Worm (Caenorhabditis elegans) whole organism, L4 larva: ENCODE data around the gene msp-142.

Source experiments
- F10B5.3 ChIP-seq: sonication (generic microtip); optimal IDR thresholded peaks from 2 replicates; lab custom pipeline; 2016; ENCODE audit warnings: mild to moderate bottlenecking, missing genetic modification characterization, missing compliant biosample characterization
- F26F4.8 ChIP-seq: fragments of 200-800 bp; sonication (Bioruptor generic); conservative IDR thresholded peaks from 2 replicates; pipeline ENCODE4 v1.3.6; 2022; ENCODE audit warnings: missing genetic modification characterization, missing compliant biosample characterization
- F37D6.2 ChIP-seq: sonication (generic microtip); optimal IDR thresholded peaks from 2 replicates; lab custom pipeline; 2016; ENCODE audit warnings: mild to moderate bottlenecking, missing genetic modification characterization, missing compliant biosample characterization
- F49E8.2 ChIP-seq: sonication (generic microtip); optimal IDR thresholded peaks from 2 replicates; lab custom pipeline; 2016; ENCODE audit warnings: missing compliant biosample characterization, mild to moderate bottlenecking, missing genetic modification characterization, borderline replicate concordance
- R02D3.7 ChIP-seq: fragments of 150-350 bp; sonication (generic microtip); optimal IDR thresholded peaks from 3 replicates; lab custom pipeline; 2014; ENCODE audit warnings: missing biosample characterization, missing genetic modification characterization
- T20F7.1 ChIP-seq: fragments of 200-800 bp; sonication (Bioruptor generic); optimal IDR thresholded peaks from 2 replicates; lab custom pipeline; 2018; ENCODE audit warnings: mild to moderate bottlenecking, missing genetic modification characterization, missing compliant biosample characterization
- Y48G9A.11 ChIP-seq: fragments of 200-800 bp; sonication (Bioruptor generic); IDR thresholded peaks from 2 replicates; pipeline ENCODE4 v1.3.6; 2022; ENCODE audit warnings: missing genetic modification reagents, missing genetic modification characterization, missing compliant biosample characterization
- Y5F2A.4 ChIP-seq: fragments of 200-800 bp; sonication (Bioruptor generic); optimal IDR thresholded peaks from 2 replicates; lab custom pipeline; 2018; ENCODE audit warnings: mild to moderate bottlenecking, missing genetic modification characterization, missing compliant biosample characterization
- ZK546.5 ChIP-seq, 2 experiments: sonication (generic microtip); optimal IDR thresholded peaks; 2 replicates each; lab custom pipeline; 2017; ENCODE audit warnings: missing biosample characterization in 2 of 2, missing genetic modification characterization in 2 of 2
- ama-1 ChIP-seq: fragments of 150-350 bp; optimal IDR thresholded peaks from 2 replicates; lab custom pipeline; 2014; ENCODE audit warnings: inconsistent platforms, mixed read lengths
- attf-4 ChIP-seq: sonication (generic microtip); optimal IDR thresholded peaks from 3 replicates; lab custom pipeline; 2017; ENCODE audit warnings: missing biosample characterization, missing genetic modification characterization
- ceh-20 ChIP-seq: fragments of 200-800 bp; sonication (Bioruptor generic); IDR thresholded peaks from 2 replicates; pipeline ENCODE4 v1.3.6; 2022; ENCODE audit warnings: missing genetic modification reagents, missing genetic modification characterization, missing compliant biosample characterization
- ces-1 ChIP-seq: fragments of 150-350 bp; sonication (generic microtip); optimal IDR thresholded peaks from 4 replicates; lab custom pipeline; 2014; ENCODE audit warnings: missing biosample characterization, missing genetic modification reagents, missing genetic modification characterization
- daf-8 ChIP-seq: fragments of 200-800 bp; sonication (Bioruptor generic); IDR thresholded peaks from 2 replicates; pipeline ENCODE4 v1.3.6; 2022; ENCODE audit warnings: missing genetic modification characterization, missing compliant biosample characterization
- dmd-6 ChIP-seq: fragments of 200-800 bp; sonication (Bioruptor generic); IDR thresholded peaks from 2 replicates; pipeline ENCODE4 v1.3.6; 2022; ENCODE audit warnings: missing genetic modification reagents, missing genetic modification characterization, missing compliant biosample characterization
- dpl-1 ChIP-seq: fragments of 150-350 bp; optimal IDR thresholded peaks from 2 replicates; lab custom pipeline; 2014; ENCODE audit warnings: missing biosample characterization, missing genetic modification reagents, missing genetic modification characterization
- duxl-1 ChIP-seq: sonication (generic microtip); optimal IDR thresholded peaks from 2 replicates; lab custom pipeline; 2016; ENCODE audit warnings: mild to moderate bottlenecking, missing genetic modification characterization, moderate library complexity, missing compliant biosample characterization; ENCODE audit not compliant: poor library complexity
- dve-1 ChIP-seq: sonication (generic microtip); optimal IDR thresholded peaks from 2 replicates; lab custom pipeline; 2017; ENCODE audit warnings: antibody characterized with exemption, mild to moderate bottlenecking, missing genetic modification characterization, missing compliant biosample characterization; ENCODE audit not compliant: insufficient read depth
- fos-1 ChIP-seq: fragments of 150-350 bp; optimal IDR thresholded peaks from 2 replicates; lab custom pipeline; 2014; ENCODE audit warnings: missing biosample characterization, missing genetic modification characterization
- gei-8 ChIP-seq: fragments of 200-800 bp; sonication (Bioruptor generic); optimal IDR thresholded peaks from 2 replicates; lab custom pipeline; 2018; ENCODE audit warnings: mild to moderate bottlenecking, missing genetic modification characterization, missing compliant biosample characterization
- hif-1 ChIP-seq, 2 experiments: sonication (generic microtip); optimal IDR thresholded peaks; 2 replicates each; lab custom pipeline; 2016 to 2017; ENCODE audit warnings: missing compliant biosample characterization in 2 of 2, missing genetic modification characterization in 2 of 2, missing genetic modification reagents in 2 of 2, missing genotype in 2 of 2, mild to moderate bottlenecking in 1 of 2
- hlh-30 ChIP-seq: sonication (generic microtip); optimal IDR thresholded peaks from 2 replicates; lab custom pipeline; 2017; ENCODE audit warnings: antibody characterized with exemption, mild to moderate bottlenecking, missing genetic modification characterization, missing compliant biosample characterization; ENCODE audit not compliant: insufficient read depth
- jun-1 ChIP-seq: fragments of 150-350 bp; optimal IDR thresholded peaks from 2 replicates; lab custom pipeline; 2014; ENCODE audit warnings: missing biosample characterization, missing genetic modification reagents, missing genetic modification characterization
- lim-7 ChIP-seq: fragments of 200-800 bp; sonication (Bioruptor generic); IDR thresholded peaks from 2 replicates; pipeline ENCODE4 v1.3.6; 2022; ENCODE audit warnings: missing genetic modification characterization, missing compliant biosample characterization
- lin-13 ChIP-seq: fragments of 150-350 bp; optimal IDR thresholded peaks from 2 replicates; lab custom pipeline; 2014; ENCODE audit warnings: missing biosample characterization, missing genetic modification reagents, missing genetic modification characterization
- mdl-1 ChIP-seq, 2 experiments: fragments of 150-350 bp in 1 of 2; sonication (generic microtip) in 1 of 2; optimal IDR thresholded peaks; 2 replicates each; lab custom pipeline; 2014 to 2017; ENCODE audit warnings: missing biosample characterization in 2 of 2, missing genetic modification characterization in 2 of 2
- mep-1 ChIP-seq: fragments of 150-350 bp; sonication (generic microtip); optimal IDR thresholded peaks from 3 replicates; lab custom pipeline; 2014; ENCODE audit warnings: missing biosample characterization, missing genetic modification characterization
- mes-2 ChIP-seq: sonication (generic microtip); optimal IDR thresholded peaks from 2 replicates; lab custom pipeline; 2016; ENCODE audit warnings: missing genotype, mild to moderate bottlenecking, missing genetic modification characterization, missing compliant biosample characterization; ENCODE audit not compliant: poor library complexity, severe bottlenecking
- mxl-2 ChIP-seq: fragments of 200-800 bp; sonication (Bioruptor generic); conservative IDR thresholded peaks from 2 replicates; pipeline ENCODE4 v1.3.6; 2022; ENCODE audit warnings: missing genetic modification reagents, missing genetic modification characterization, missing compliant biosample characterization
- nhr-10 ChIP-seq: fragments of 150-350 bp; optimal IDR thresholded peaks from 2 replicates; lab custom pipeline; 2014; ENCODE audit warnings: missing biosample characterization, missing genetic modification characterization
- nhr-11 ChIP-seq: fragments of 150-350 bp; optimal IDR thresholded peaks from 2 replicates; lab custom pipeline; 2014; ENCODE audit warnings: missing biosample characterization, missing genetic modification characterization
- nhr-111 ChIP-seq: fragments of 200-800 bp; sonication (Bioruptor generic); optimal IDR thresholded peaks from 2 replicates; lab custom pipeline; 2018; ENCODE audit warnings: mild to moderate bottlenecking, missing genetic modification characterization, missing compliant biosample characterization
- pqm-1 ChIP-seq: sonication (generic microtip); optimal IDR thresholded peaks from 2 replicates; lab custom pipeline; 2017; ENCODE audit warnings: missing biosample characterization, missing genetic modification characterization
- rbr-2 ChIP-seq: sonication (generic microtip); optimal IDR thresholded peaks from 2 replicates; lab custom pipeline; 2016; ENCODE audit warnings: missing genotype, missing genetic modification characterization, missing compliant biosample characterization
- saeg-2 ChIP-seq: fragments of 200-800 bp; sonication (Bioruptor generic); IDR thresholded peaks from 2 replicates; pipeline ENCODE4 v1.3.6; 2022; ENCODE audit warnings: missing genetic modification reagents, missing genetic modification characterization, missing compliant biosample characterization
- skn-1 ChIP-seq: fragments of 150-350 bp; optimal IDR thresholded peaks from 2 replicates; lab custom pipeline; 2014; ENCODE audit warnings: missing biosample characterization, missing genetic modification characterization
- spr-3 ChIP-seq: fragments of 200-800 bp; sonication (Bioruptor generic); optimal IDR thresholded peaks from 2 replicates; lab custom pipeline; 2018; ENCODE audit warnings: mild to moderate bottlenecking, missing genetic modification characterization, missing compliant biosample characterization
- tra-1 ChIP-seq: fragments of 200-800 bp; sonication (Bioruptor generic); IDR thresholded peaks from 2 replicates; pipeline ENCODE4 v1.3.6; 2022; ENCODE audit warnings: missing genetic modification reagents, missing genetic modification characterization, missing compliant biosample characterization
- unc-62 ChIP-seq, 3 experiments: fragments of 150-350 bp in 1 of 3; sonication (generic microtip); optimal IDR thresholded peaks in 2 of 3; peaks in 1 of 3; 1 replicate in 1 of 3; 2 replicates in 2 of 3; lab custom pipeline; 2014 to 2017; ENCODE audit warnings: missing biosample characterization in 3 of 3, missing genetic modification characterization in 3 of 3, missing genetic modification reagents in 3 of 3, missing genotype in 1 of 3
- zag-1 ChIP-seq: fragments of 150-350 bp; optimal IDR thresholded peaks from 2 replicates; lab custom pipeline; 2014; ENCODE audit warnings: missing biosample characterization, missing genetic modification characterization
- zfp-2 ChIP-seq: sonication (generic microtip); optimal IDR thresholded peaks from 2 replicates; lab custom pipeline; 2016; ENCODE audit warnings: mild to moderate bottlenecking, missing genetic modification characterization, missing compliant biosample characterization
- zfp-3 ChIP-seq: fragments of 200-800 bp; sonication (Bioruptor generic); conservative IDR thresholded peaks from 2 replicates; pipeline ENCODE4 v1.3.6; 2022; ENCODE audit warnings: missing genetic modification reagents, missing genetic modification characterization, missing compliant biosample characterization

The msp-142 gene

ce11 chrII:5844694-5845129 lies 47.0 kb downstream of the msp-142 start (continued):
- TF ChIP-seq F49E8.2 (tag; lab: Kevin White, UChicago): peak; percentile 97
- peak; percentile 94 to 95 for TF ChIP-seq mdl-1 (tag; optimal IDR thresholded peaks at IDR 0.05; lab: Kevin White, UChicago)
- TF ChIP-seq pqm-1 (tag; lab: Kevin White, UChicago): peak; percentile 53
- peak; percentile 96 for TF ChIP-seq hlh-30 (tag; lab: Kevin White, UChicago)
- peak; percentile 88 for TF ChIP-seq Y48G9A.11 (GFP tag; lab: Robert Waterston, UW)
- peak; percentile 99 for TF ChIP-seq saeg-2 (GFP tag; lab: Robert Waterston, UW)
- TF ChIP-seq dve-1 (tag; lab: Kevin White, UChicago): peak; percentile 100
- peak; percentile 98 for TF ChIP-seq nhr-11 (tag; lab: Kevin White, UChicago)
- TF ChIP-seq ZK546.5 (tag; optimal IDR thresholded peaks at IDR 0.05; lab: Kevin White, UChicago): peak; percentile 58 to 72
- TF ChIP-seq gei-8 (GFP tag; lab: Kevin White, UChicago): peak; percentile 94
- TF ChIP-seq ama-1 (lab: Kevin White, UChicago): peak; percentile 100
- peak; percentile 85 to 100 for TF ChIP-seq unc-62 (GFP tag; optimal IDR thresholded peaks at IDR 0.05 in 1 of 2; lab: Kevin White, UChicago)
- TF ChIP-seq unc-62 (tag; optimal IDR thresholded peaks at IDR 0.05; lab: Kevin White, UChicago): peak; percentile 50
- TF ChIP-seq zag-1 (tag; lab: Kevin White, UChicago): peak; percentile 97
- TF ChIP-seq rbr-2: peak; percentile 99
- peak; percentile 95 for TF ChIP-seq F10B5.3 (tag; lab: Kevin White, UChicago)
- TF ChIP-seq ces-1: peak; percentile 94
- 0 out of 2 replicates have a peak, but pooled peaks have one; percentile 20 for TF ChIP-seq daf-8 (GFP tag; lab: Robert Waterston, UW)
- 0 out of 2 replicates have a peak, but pooled peaks have one; percentile 34 for TF ChIP-seq F26F4.8 (GFP tag; lab: Robert Waterston, UW)
- TF ChIP-seq ceh-20 (GFP tag; lab: Robert Waterston, UW): peak; percentile 99
- peak; percentile 93 for TF ChIP-seq T20F7.1 (GFP tag; lab: Kevin White, UChicago)
- TF ChIP-seq R02D3.7 (tag; lab: Kevin White, UChicago): peak; percentile 58
- peak; percentile 89 for TF ChIP-seq nhr-111
- TF ChIP-seq F37D6.2 (tag; lab: Kevin White, UChicago): peak; percentile 97
- TF ChIP-seq zfp-2: peak; percentile 87
- TF ChIP-seq duxl-1 (tag; lab: Kevin White, UChicago): peak; percentile 96
- peak; percentile 87 for TF ChIP-seq dpl-1
- peak; percentile 76 for TF ChIP-seq lim-7 (GFP tag; lab: Robert Waterston, UW)
- TF ChIP-seq Y5F2A.4 (GFP tag; lab: Kevin White, UChicago): peak; percentile 88
- TF ChIP-seq zfp-3: peak; percentile 96
- TF ChIP-seq tra-1 (GFP tag; lab: Robert Waterston, UW): peak; percentile 98
- peak; percentile 93 for TF ChIP-seq nhr-10 (tag; lab: Kevin White, UChicago)
- peak; percentile 88 to 94 for TF ChIP-seq hif-1 (tag; optimal IDR thresholded peaks at IDR 0.05; lab: Kevin White, UChicago)
- TF ChIP-seq mep-1 (tag; lab: Kevin White, UChicago): peak; percentile 99
- peak; percentile 48 for TF ChIP-seq attf-4
- peak; percentile 97 for TF ChIP-seq fos-1 (tag; lab: Kevin White, UChicago)
- peak; percentile 98 for TF ChIP-seq jun-1

DNA sequence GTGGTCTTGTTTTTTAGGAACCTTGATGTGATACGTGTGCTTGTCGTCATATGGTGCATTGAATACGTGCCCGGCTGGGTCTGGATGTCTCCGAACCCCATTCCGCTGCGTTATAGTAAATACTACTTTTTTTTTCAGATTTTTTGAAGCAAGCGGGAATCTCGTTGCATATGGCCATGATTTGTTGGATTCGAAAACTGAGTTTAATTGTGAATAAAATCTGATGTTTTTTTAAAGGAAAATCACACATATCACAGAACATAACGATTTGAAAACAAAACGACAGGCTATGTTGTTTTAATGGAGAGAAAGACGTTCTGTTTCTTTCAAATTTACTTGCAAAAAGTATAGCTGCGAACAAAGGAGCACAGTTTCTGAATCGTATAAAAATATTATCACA lies 47.7 kb downstream of the msp-142 start, which contains the start of the genes ZK1248.17 and H41C03.3:
TSS of gene ZK1248.17 (minus strand) at position 101 of the 400 bp plus-strand sequence.
TSS of gene H41C03.3 (plus strand) at position 337 of the 400 bp plus-strand sequence.
- TF ChIP-seq spr-3 (GFP tag; lab: Kevin White, UChicago) (no peak), F10B5.3 (tag; lab: Kevin White, UChicago) (no peak), F37D6.2 (tag; lab: Kevin White, UChicago) (no peak), skn-1 (tag; lab: Kevin White, UChicago) (no peak), attf-4 (no peak), mes-2 (tag; lab: Kevin White, UChicago) (no peak), dmd-6 (GFP tag; lab: Robert Waterston, UW) (no peak), mxl-2 (no peak), lin-13 (GFP tag; lab: Kevin White, UChicago) (no peak)
- TF ChIP-seq, all 104 proteins: peak for 0
